Worm (Caenorhabditis elegans): ENCODE measurements around the gene T21C9.6.

DNA sequence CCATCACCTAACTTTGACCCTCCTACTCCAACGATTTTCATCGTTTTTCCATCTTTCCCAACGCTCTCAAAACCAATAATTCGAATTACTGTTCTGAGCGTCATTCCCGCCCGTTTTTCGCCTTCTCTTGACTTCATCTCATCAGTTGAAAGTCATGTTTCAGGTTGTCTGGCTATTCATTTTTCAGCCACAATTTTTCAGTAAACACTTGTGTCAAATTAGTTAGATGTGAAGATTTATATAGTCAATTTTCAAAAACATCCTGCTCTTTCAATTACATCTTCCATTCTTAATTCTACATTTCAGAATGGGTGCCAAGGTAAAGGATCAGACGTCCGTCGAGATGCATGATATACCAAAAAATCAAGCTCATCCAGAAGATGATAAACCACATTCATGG lies 9.1 kb upstream of the T21C9.6 start, which contains the start of gene del-6:
- TF ChIP-seq W03F9.2 (tag; optimal IDR thresholded peaks at IDR 0.05), result no peak
- no peak for TF ChIP-seq dao-5 (tag; optimal IDR thresholded peaks at IDR 0.05)

Data from whole organism, L4/young adult.